Fruit fly (Drosophila melanogaster): ENCODE data around the gene CenG1A.
A peak's percentile ranks its signal among the peaks of the same experiment; 100 is the strongest.

dm6 chr2L:13900111-13900930, 65.0 kb downstream of the CenG1A start:
- TF ChIP-seq CG14711 (tag; optimal IDR thresholded peaks at IDR 0.05) (no peak), CG1620 (GFP tag; optimal IDR thresholded peaks at IDR 0.05) (no peak), CG7045 (GFP tag; optimal IDR thresholded peaks at IDR 0.05) (no peak), toe (GFP tag; optimal IDR thresholded peaks at IDR 0.05) (no peak), pad (GFP tag; optimal IDR thresholded peaks at IDR 0.05) (no peak), cic (GFP tag; optimal IDR thresholded peaks at IDR 0.05) (peak; percentile 92)

Data from whole organism, adult.